Worm (Caenorhabditis elegans): ENCODE measurements around the gene Y75B7B.1.

- TF ChIP-seq unc-62 (GFP tag; optimal IDR thresholded peaks at IDR 0.05) (no peak), nfyb-1 (GFP tag; IDR thresholded peaks at IDR 0.05) (no peak), hlh-26 (GFP tag; conservative IDR thresholded peaks at IDR 0.05) (no peak)
Measured at ce11 chrV:1244021-1244708, 26.5 kb upstream of the Y75B7B.1 start.
